Worm (Caenorhabditis elegans): ENCODE data around the gene F28H7.8.

Gene F28H7.8

ce11 chrV:10747263-10747951 lies 11.4 kb upstream of the F28H7.8 start, which contains the start of the genes selt-1.2 and F28H7.2:
Gene selt-1.2, minus strand, starts transcription at chrV:10747363.
Gene F28H7.2, plus strand, starts transcription at chrV:10747901.
- TF ChIP-seq ceh-43 (GFP tag; optimal IDR thresholded peaks at IDR 0.05) (no peak), pha-4 (tag; optimal IDR thresholded peaks at IDR 0.05) (no peak), elt-3 (tag; optimal IDR thresholded peaks at IDR 0.05) (no peak), unc-39 (tag; optimal IDR thresholded peaks at IDR 0.05) (no peak), nhr-237 (tag; optimal IDR thresholded peaks at IDR 0.05) (no peak), hlh-1 (tag; optimal IDR thresholded peaks at IDR 0.05) (no peak), bed-3 (GFP tag; optimal IDR thresholded peaks at IDR 0.05) (no peak), cnd-1 (tag; optimal IDR thresholded peaks at IDR 0.05) (no peak), flh-1 (GFP tag; optimal IDR thresholded peaks at IDR 0.05) (no peak), ces-1 (GFP tag; optimal IDR thresholded peaks at IDR 0.05) (no peak), mab-5 (tag; optimal IDR thresholded peaks at IDR 0.05) (no peak), sptf-1 (tag; optimal IDR thresholded peaks at IDR 0.05) (no peak), nhr-12 (tag; optimal IDR thresholded peaks at IDR 0.05) (no peak), zip-8 (tag; optimal IDR thresholded peaks at IDR 0.05) (no peak), ceh-39 (tag; optimal IDR thresholded peaks at IDR 0.05) (no peak), snpc-4 (tag; optimal IDR thresholded peaks at IDR 0.05) (no peak), tbx-8 (GFP tag; optimal IDR thresholded peaks at IDR 0.05) (no peak), ham-2 (GFP tag; optimal IDR thresholded peaks at IDR 0.05) (no peak), ztf-11 (tag; optimal IDR thresholded peaks at IDR 0.05) (no peak), elt-1 (tag; optimal IDR thresholded peaks at IDR 0.05; ENCODE audit: borderline replicate concordance, insufficient read depth) (no peak)

- TF ChIP-seq ztf-11 (tag; optimal IDR thresholded peaks at IDR 0.05), result no peak
- TF ChIP-seq elt-1 (tag; optimal IDR thresholded peaks at IDR 0.05; ENCODE audit: borderline replicate concordance, insufficient read depth), result no peak
- TF ChIP-seq lin-13 (tag; optimal IDR thresholded peaks at IDR 0.05), result no peak
- TF ChIP-seq ceh-39 (tag; optimal IDR thresholded peaks at IDR 0.05), result no peak
- no peak for TF ChIP-seq nhr-76 (tag; optimal IDR thresholded peaks at IDR 0.05)
- no peak for TF ChIP-seq mab-5 (tag; optimal IDR thresholded peaks at IDR 0.05)
- no peak for TF ChIP-seq bed-3 (GFP tag; optimal IDR thresholded peaks at IDR 0.05)
- TF ChIP-seq mep-1 (tag; optimal IDR thresholded peaks at IDR 0.05), result no peak
- no peak for TF ChIP-seq pha-4 (tag; optimal IDR thresholded peaks at IDR 0.05)
- no peak for TF ChIP-seq mls-2 (tag; optimal IDR thresholded peaks at IDR 0.05)
- no peak for TF ChIP-seq lsy-2 (tag; optimal IDR thresholded peaks at IDR 0.05)
- no peak for TF ChIP-seq elt-3 (tag; optimal IDR thresholded peaks at IDR 0.05)
Observed at ce11 chrV:10750630-10751029, 8.1 kb upstream of the F28H7.8 start, which contains the start of gene F28H7.3. Gene F28H7.3, minus strand, starts transcription at chrV:10750788.

ce11 chrV:10754050-10754449 lies 4.7 kb upstream of the F28H7.8 start, which contains the start of gene F28H7.7:
Gene F28H7.7, minus strand, starts transcription at chrV:10754150.
- TF ChIP-seq lsy-2 (tag; optimal IDR thresholded peaks at IDR 0.05), result no peak
- TF ChIP-seq mab-5 (tag; optimal IDR thresholded peaks at IDR 0.05), result no peak
- TF ChIP-seq ceh-43 (GFP tag; optimal IDR thresholded peaks at IDR 0.05), result no peak
- no peak for TF ChIP-seq ham-2 (GFP tag; optimal IDR thresholded peaks at IDR 0.05)
- no peak for TF ChIP-seq unc-120 (tag; optimal IDR thresholded peaks at IDR 0.05; ENCODE audit: poor library complexity, severe bottlenecking)
- no peak for TF ChIP-seq sem-2 (GFP tag; optimal IDR thresholded peaks at IDR 0.05)
- TF ChIP-seq unc-62 (GFP tag; optimal IDR thresholded peaks at IDR 0.05), result no peak

- TF ChIP-seq mab-5 (tag; optimal IDR thresholded peaks at IDR 0.05) (no peak), drap-1 (GFP tag; optimal IDR thresholded peaks at IDR 0.05) (no peak), ztf-11 (tag; optimal IDR thresholded peaks at IDR 0.05) (no peak)
Observed at ce11 chrV:10756698-10757097, 2.1 kb upstream of the F28H7.8 start, which contains the start of gene irld-6. Gene irld-6, minus strand, starts transcription at chrV:10756798.

- no peak for TF ChIP-seq ham-2 (GFP tag; optimal IDR thresholded peaks at IDR 0.05)
- TF ChIP-seq cnd-1 (tag; optimal IDR thresholded peaks at IDR 0.05), result no peak
- no peak for TF ChIP-seq ceh-39 (tag; optimal IDR thresholded peaks at IDR 0.05)
- TF ChIP-seq mls-2 (tag; optimal IDR thresholded peaks at IDR 0.05), result no peak
- TF ChIP-seq ces-1 (GFP tag; optimal IDR thresholded peaks at IDR 0.05), result no peak
- TF ChIP-seq blmp-1 (tag; optimal IDR thresholded peaks at IDR 0.05), result no peak
- no peak for TF ChIP-seq flh-1 (GFP tag; optimal IDR thresholded peaks at IDR 0.05)
- no peak for TF ChIP-seq drap-1 (GFP tag; optimal IDR thresholded peaks at IDR 0.05)
- TF ChIP-seq unc-62 (GFP tag; optimal IDR thresholded peaks at IDR 0.05), result no peak
- no peak for TF ChIP-seq elt-3 (tag; optimal IDR thresholded peaks at IDR 0.05)
- no peak for TF ChIP-seq unc-120 (tag; optimal IDR thresholded peaks at IDR 0.05; ENCODE audit: poor library complexity, severe bottlenecking)
- TF ChIP-seq lin-32 (GFP tag; optimal IDR thresholded peaks at IDR 0.05), result no peak
- TF ChIP-seq lsy-2 (tag; optimal IDR thresholded peaks at IDR 0.05), result no peak
- no peak for TF ChIP-seq ceh-83 (GFP tag; optimal IDR thresholded peaks at IDR 0.05)
- TF ChIP-seq ceh-43 (GFP tag; optimal IDR thresholded peaks at IDR 0.05), result no peak
Observed at ce11 chrV:10757128-10757527, 1.6 kb upstream of the F28H7.8 start.
